Worm (Caenorhabditis elegans) whole organism, late embryonic: ENCODE measurements around the gene ZK1320.3.

ENCODE experiments used
- C08G9.2 ChIP-seq: sonication (generic microtip); optimal IDR thresholded peaks from 2 replicates; lab custom pipeline; 2016; ENCODE audit warnings: mild to moderate bottlenecking, missing genetic modification characterization, moderate library complexity, missing compliant biosample characterization
- C38D4.7 ChIP-seq: fragments of 200-800 bp; sonication (Bioruptor generic); optimal IDR thresholded peaks from 2 replicates; lab custom pipeline; 2018; ENCODE audit warnings: mild to moderate bottlenecking, missing genetic modification characterization, moderate library complexity, missing compliant biosample characterization
- K02D7.2 ChIP-seq: sonication (generic microtip); optimal IDR thresholded peaks from 2 replicates; lab custom pipeline; 2017; ENCODE audit warnings: mild to moderate bottlenecking, missing genetic modification characterization, missing compliant biosample characterization
- K09A11.1 ChIP-seq: sonication (generic microtip); optimal IDR thresholded peaks from 2 replicates; lab custom pipeline; 2017; ENCODE audit warnings: antibody characterized with exemption, mild to moderate bottlenecking, missing genetic modification characterization, missing compliant biosample characterization; ENCODE audit not compliant: insufficient read depth
- Y22D7AL.16 ChIP-seq: sonication (generic microtip); optimal IDR thresholded peaks from 2 replicates; lab custom pipeline; 2016; ENCODE audit warnings: missing genetic modification characterization, missing compliant biosample characterization
- ama-1 ChIP-seq: fragments of 150-350 bp; optimal IDR thresholded peaks from 2 replicates; lab custom pipeline; 2014
- ceh-18 ChIP-seq: sonication (generic microtip); optimal IDR thresholded peaks from 2 replicates; lab custom pipeline; 2016; ENCODE audit warnings: missing genetic modification characterization, missing compliant biosample characterization
- ceh-2 ChIP-seq: sonication (generic microtip); optimal IDR thresholded peaks from 2 replicates; lab custom pipeline; 2016; ENCODE audit warnings: missing genotype, missing genetic modification characterization, missing compliant biosample characterization
- ceh-24 ChIP-seq: sonication (generic microtip); optimal IDR thresholded peaks from 2 replicates; lab custom pipeline; 2016; ENCODE audit warnings: mild to moderate bottlenecking, missing genetic modification characterization, missing compliant biosample characterization
- ceh-48 ChIP-seq: sonication (generic microtip); optimal IDR thresholded peaks from 2 replicates; lab custom pipeline; 2016; ENCODE audit warnings: missing genetic modification characterization, inconsistent platforms, missing compliant biosample characterization
- elt-2 ChIP-seq: sonication (generic microtip); optimal IDR thresholded peaks from 2 replicates; lab custom pipeline; 2016; ENCODE audit warnings: missing genetic modification reagents, missing genetic modification characterization, missing compliant biosample characterization
- ets-4 ChIP-seq: sonication (generic microtip); optimal IDR thresholded peaks from 2 replicates; lab custom pipeline; 2016; ENCODE audit warnings: missing genetic modification characterization, missing compliant biosample characterization
- eyg-1 ChIP-seq: sonication (generic microtip); optimal IDR thresholded peaks from 2 replicates; lab custom pipeline; 2016; ENCODE audit warnings: missing genotype, missing genetic modification characterization, missing compliant biosample characterization
- fkh-10 ChIP-seq: fragments of 150-350 bp; optimal IDR thresholded peaks from 2 replicates; lab custom pipeline; 2014; ENCODE audit warnings: missing biosample characterization, missing genetic modification reagents, missing genetic modification characterization
- gmeb-2 ChIP-seq: sonication (generic microtip); optimal IDR thresholded peaks from 2 replicates; lab custom pipeline; 2016; ENCODE audit warnings: missing genetic modification characterization, inconsistent platforms, missing compliant biosample characterization
- hlh-15 ChIP-seq: sonication (generic microtip); optimal IDR thresholded peaks from 2 replicates; lab custom pipeline; 2016; ENCODE audit warnings: missing genetic modification characterization, missing compliant biosample characterization
- hlh-30 ChIP-seq: sonication (generic microtip); optimal IDR thresholded peaks from 2 replicates; lab custom pipeline; 2017; ENCODE audit warnings: antibody characterized with exemption, missing genetic modification characterization, missing compliant biosample characterization; ENCODE audit not compliant: insufficient read depth
- hlh-8 ChIP-seq: sonication (generic microtip); optimal IDR thresholded peaks from 2 replicates; lab custom pipeline; 2016; ENCODE audit warnings: missing genotype, missing genetic modification characterization, missing compliant biosample characterization
- lim-6 ChIP-seq: sonication (generic microtip); optimal IDR thresholded peaks from 2 replicates; lab custom pipeline; 2016; ENCODE audit warnings: missing genetic modification characterization, missing compliant biosample characterization
- nfya-1 ChIP-seq: sonication (generic microtip); optimal IDR thresholded peaks from 2 replicates; lab custom pipeline; 2017; ENCODE audit warnings: missing genetic modification characterization, mild to moderate bottlenecking, missing compliant biosample characterization, antibody characterized with exemption, moderate library complexity
- nhr-11 ChIP-seq: fragments of 150-350 bp; optimal IDR thresholded peaks from 2 replicates; lab custom pipeline; 2014; ENCODE audit warnings: missing biosample characterization, missing genetic modification characterization
- nhr-232 ChIP-seq: sonication (generic microtip); optimal IDR thresholded peaks from 2 replicates; lab custom pipeline; 2016; ENCODE audit warnings: missing genetic modification characterization, missing compliant biosample characterization
- odd-2 ChIP-seq: sonication (generic microtip); optimal IDR thresholded peaks from 2 replicates; lab custom pipeline; 2017; ENCODE audit warnings: antibody characterized with exemption, mild to moderate bottlenecking, missing genetic modification characterization, missing compliant biosample characterization
- pha-2 ChIP-seq: sonication (generic microtip); optimal IDR thresholded peaks from 2 replicates; lab custom pipeline; 2017; ENCODE audit warnings: mild to moderate bottlenecking, missing genetic modification characterization, missing compliant biosample characterization
- pha-4 ChIP-seq: fragments of 150-350 bp; optimal IDR thresholded peaks from 2 replicates; lab custom pipeline; 2018; ENCODE audit warnings: missing biosample characterization, missing genetic modification reagents, missing genetic modification characterization
- pros-1 ChIP-seq: fragments of 150-350 bp; optimal IDR thresholded peaks from 2 replicates; lab custom pipeline; 2014; ENCODE audit warnings: missing biosample characterization, missing genetic modification reagents, missing genetic modification characterization
- rnt-1 ChIP-seq: sonication (generic microtip); optimal IDR thresholded peaks from 2 replicates; lab custom pipeline; 2016; ENCODE audit warnings: missing genetic modification characterization, missing compliant biosample characterization
- sox-4 ChIP-seq: sonication (generic microtip); optimal IDR thresholded peaks from 2 replicates; lab custom pipeline; 2017; ENCODE audit warnings: mild to moderate bottlenecking, missing genetic modification characterization, inconsistent platforms, missing compliant biosample characterization
- tbx-2 ChIP-seq: sonication (generic microtip); optimal IDR thresholded peaks from 2 replicates; lab custom pipeline; 2016; ENCODE audit warnings: missing genetic modification characterization, missing compliant biosample characterization
- tbx-7 ChIP-seq: sonication (generic microtip); optimal IDR thresholded peaks from 2 replicates; lab custom pipeline; 2016; ENCODE audit warnings: missing genotype, missing genetic modification characterization, missing compliant biosample characterization
- unc-55 ChIP-seq: sonication (generic microtip); optimal IDR thresholded peaks from 2 replicates; lab custom pipeline; 2017; ENCODE audit warnings: missing biosample characterization, missing genetic modification reagents, missing genetic modification characterization
- zip-5 ChIP-seq: sonication (generic microtip); optimal IDR thresholded peaks from 2 replicates; lab custom pipeline; 2016; ENCODE audit warnings: missing genetic modification characterization, missing compliant biosample characterization

Gene ZK1320.3

ce11 chrII:9624110-9624695 lies 36.0 kb downstream of the ZK1320.3 start, which contains the start of the genes dnj-20 and ZK1307.8:
Gene dnj-20, minus strand, starts transcription at chrII:9624176.
Gene ZK1307.8, plus strand, starts transcription at chrII:9624613.
- TF ChIP-seq elt-2 (tag; lab: Kevin White, UChicago) (peak; percentile 9), zip-5 (no peak)

- no peak for TF ChIP-seq nhr-11
- no peak for TF ChIP-seq hlh-30 (tag; lab: Kevin White, UChicago)
- TF ChIP-seq ama-1 (lab: Kevin White, UChicago), result no peak
- no peak for TF ChIP-seq lim-6 (tag; lab: Kevin White, UChicago)
- TF ChIP-seq tbx-7 (tag; lab: Kevin White, UChicago), result no peak
- TF ChIP-seq fkh-10 (GFP tag; lab: Kevin White, UChicago), result no peak
- no peak for TF ChIP-seq K02D7.2 (tag; lab: Kevin White, UChicago)
- TF ChIP-seq ceh-24 (tag; lab: Kevin White, UChicago), result no peak
- TF ChIP-seq pha-4 (tag; lab: Kevin White, UChicago), result no peak
- no peak for TF ChIP-seq C38D4.7 (GFP tag; lab: Kevin White, UChicago)
- no peak for TF ChIP-seq hlh-15 (tag; lab: Kevin White, UChicago)
- TF ChIP-seq pha-2, result no peak
- TF ChIP-seq, all 69 proteins: peak for 0
Measured at ce11 chrII:9621913-9622348, 38.3 kb downstream of the ZK1320.3 start.

- TF ChIP-seq pros-1 (tag; lab: Kevin White, UChicago) (no peak), ceh-18 (tag; lab: Kevin White, UChicago) (peak; percentile 83), K09A11.1 (no peak), sox-4 (tag; lab: Kevin White, UChicago) (no peak), nhr-232 (tag; lab: Kevin White, UChicago) (no peak), ceh-2 (tag; lab: Kevin White, UChicago) (no peak), nfya-1 (tag; lab: Kevin White, UChicago) (peak; percentile 26), C38D4.7 (GFP tag; lab: Kevin White, UChicago) (no peak), hlh-15 (tag; lab: Kevin White, UChicago) (no peak), gmeb-2 (tag; lab: Kevin White, UChicago) (no peak), zip-5 (no peak), ets-4 (tag; lab: Kevin White, UChicago) (no peak), tbx-2 (tag; lab: Kevin White, UChicago) (no peak), rnt-1 (peak; percentile 24), unc-55 (GFP tag; lab: Kevin White, UChicago) (peak; percentile 88), hlh-8 (tag; lab: Kevin White, UChicago) (no peak), C08G9.2 (no peak), eyg-1 (no peak), odd-2 (tag; lab: Kevin White, UChicago) (no peak)
Measured at ce11 chrII:9621121-9621520, 39.1 kb downstream of the ZK1320.3 start.

ce11 chrII:9620616-9621015 lies 39.6 kb downstream of the ZK1320.3 start:
- peak; percentile 18 for TF ChIP-seq unc-55 (GFP tag; lab: Kevin White, UChicago)
- TF ChIP-seq ceh-48 (tag; lab: Kevin White, UChicago), result no peak

ce11 chrII:9619995-9620535 lies 40.2 kb downstream of the ZK1320.3 start:
- TF ChIP-seq nhr-11 (peak; percentile 67), Y22D7AL.16 (tag; lab: Kevin White, UChicago) (no peak), K02D7.2 (tag; lab: Kevin White, UChicago) (no peak)
